Fruit fly (Drosophila melanogaster): Measurements from ENCODE around the gene Hsp67Bc.

dm6 chr3L:9376573-9376972 is 4.3 kb upstream of the Hsp67Bc start:
- TF ChIP-seq CG7786 (GFP tag; optimal IDR thresholded peaks at IDR 0.05) = no peak
- TF ChIP-seq Dad (GFP tag; optimal IDR thresholded peaks at IDR 0.05) = no peak
- TF ChIP-seq CG42726 (GFP tag; IDR thresholded peaks at IDR 0.05; ENCODE audit: partially characterized antibody) = no peak
- no peak for TF ChIP-seq CG10147 (GFP tag; optimal IDR thresholded peaks at IDR 0.05)
- no peak for TF ChIP-seq crp (GFP tag; optimal IDR thresholded peaks at IDR 0.05)
- TF ChIP-seq CG5953 (GFP tag; IDR thresholded peaks at IDR 0.05) = no peak
- TF ChIP-seq pan (optimal IDR thresholded peaks at IDR 0.05) = no peak
- TF ChIP-seq pan (GFP tag; optimal IDR thresholded peaks at IDR 0.05 in 1 of 2, IDR thresholded peaks at IDR 0.05 in 1 of 2) = no peak

Data from whole organism, embryonic.